Worm (Caenorhabditis elegans) whole organism, early embryonic: ENCODE measurements around the gene pqn-79.
"Not testable (repeated sequence)": the region's sequence is repeated elsewhere in the genome, so short reads cannot be mapped to it uniquely, and the experiment has no call there.

ENCODE experiments used
- B0310.2 ChIP-seq: sonication (generic microtip); optimal IDR thresholded peaks from 2 replicates; lab custom pipeline; 2016; ENCODE audit warnings: mild to moderate bottlenecking, missing genetic modification characterization, missing compliant biosample characterization
- aly-1 ChIP-seq: sonication (generic microtip); optimal IDR thresholded peaks from 2 replicates; lab custom pipeline; 2016; ENCODE audit warnings: missing genetic modification characterization, missing compliant biosample characterization
- ama-1 ChIP-seq: fragments of 150-350 bp; optimal IDR thresholded peaks from 2 replicates; lab custom pipeline; 2014
- ceh-13 ChIP-seq: fragments of 200-800 bp; sonication (Bioruptor generic); optimal IDR thresholded peaks from 2 replicates; lab custom pipeline; 2018; ENCODE audit warnings: mild to moderate bottlenecking, missing genetic modification characterization, missing compliant biosample characterization
- ets-7 ChIP-seq: sonication (generic microtip); optimal IDR thresholded peaks from 2 replicates; lab custom pipeline; 2016; ENCODE audit warnings: missing genotype, missing genetic modification characterization, missing compliant biosample characterization
- flt-1 ChIP-seq: fragments of 200-800 bp; sonication (Bioruptor generic); IDR thresholded peaks from 2 replicates; pipeline ENCODE4 v1.3.6; 2022; ENCODE audit warnings: missing genetic modification characterization, missing compliant biosample characterization
- hmbx-1 ChIP-seq: sonication (generic microtip); optimal IDR thresholded peaks from 2 replicates; lab custom pipeline; 2016; ENCODE audit warnings: mild to moderate bottlenecking, missing genetic modification characterization, missing compliant biosample characterization
- hmg-4 ChIP-seq: fragments of 200-800 bp; sonication (Bioruptor generic); optimal IDR thresholded peaks from 2 replicates; lab custom pipeline; 2018; ENCODE audit warnings: mild to moderate bottlenecking, missing genetic modification characterization, missing compliant biosample characterization
- hnd-1 ChIP-seq: sonication (generic microtip); optimal IDR thresholded peaks from 2 replicates; lab custom pipeline; 2016; ENCODE audit warnings: missing genetic modification characterization, missing compliant biosample characterization
- pes-1 ChIP-seq: fragments of 200-800 bp; sonication (Bioruptor generic); IDR thresholded peaks from 2 replicates; pipeline ENCODE4 v1.3.6; 2022; ENCODE audit warnings: missing genetic modification reagents, missing genetic modification characterization, missing compliant biosample characterization
- scrt-1 ChIP-seq: fragments of 200-800 bp; sonication (Bioruptor generic); IDR thresholded peaks from 2 replicates; pipeline ENCODE4 v1.3.6; 2022; ENCODE audit warnings: missing genetic modification characterization, missing compliant biosample characterization
- sea-1 ChIP-seq: fragments of 200-800 bp; sonication (Bioruptor generic); conservative IDR thresholded peaks from 2 replicates; pipeline ENCODE4 v1.3.6; 2022; ENCODE audit warnings: missing genetic modification characterization, missing compliant biosample characterization
- tbx-11 ChIP-seq: fragments of 200-800 bp; sonication (Bioruptor generic); IDR thresholded peaks from 2 replicates; pipeline ENCODE4 v1.3.6; 2022; ENCODE audit warnings: missing genetic modification characterization, missing compliant biosample characterization
- tra-4 ChIP-seq: sonication (generic microtip); optimal IDR thresholded peaks from 2 replicates; lab custom pipeline; 2017; ENCODE audit warnings: missing genetic modification characterization, missing compliant biosample characterization

DNA sequence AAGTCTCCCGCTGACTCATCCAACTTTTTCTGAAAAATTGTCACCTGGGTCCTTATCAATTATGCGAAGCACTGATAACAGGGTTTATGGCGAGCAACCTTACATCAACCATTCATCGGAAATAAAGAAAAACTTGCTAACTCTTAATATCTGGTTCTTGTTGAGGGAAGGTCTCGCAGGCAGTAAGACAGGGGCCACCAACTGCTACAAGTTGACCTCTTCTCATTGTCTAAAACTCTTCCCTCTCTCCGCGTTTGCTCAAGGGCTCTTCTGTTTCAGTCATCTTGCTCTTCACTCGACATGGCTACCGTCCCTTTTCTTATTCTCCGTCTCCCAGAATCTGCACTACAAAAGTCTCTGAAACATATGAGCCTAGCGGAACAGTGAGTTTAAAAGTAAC is 40.1 kb downstream of the pqn-79 start, which contains the start of gene Y105C5A.10:
- TF ChIP-seq ets-7 (tag; lab: Kevin White, UChicago); ceh-13 (GFP tag; lab: Kevin White, UChicago); ama-1 (lab: Kevin White, UChicago); flt-1; hmg-4 (GFP tag; lab: Kevin White, UChicago); scrt-1 (GFP tag; lab: Robert Waterston, UW); tbx-11 (GFP tag; lab: Robert Waterston, UW); sea-1 (GFP tag; lab: Robert Waterston, UW); tra-4; hmbx-1 (tag; lab: Kevin White, UChicago); aly-1; pes-1 (GFP tag; lab: Robert Waterston, UW); B0310.2; hnd-1 (tag; lab: Kevin White, UChicago): not testable (repeated sequence)
